Worm (Caenorhabditis elegans) whole organism, L3 larva: ENCODE results near the gene nhr-235.

Experiments
- aly-2 ChIP-seq: fragments of 150-350 bp; optimal IDR thresholded peaks from 2 replicates; lab custom pipeline; 2014; ENCODE audit warnings: missing biosample characterization, missing genetic modification characterization
- fos-1 ChIP-seq: fragments of 150-350 bp; optimal IDR thresholded peaks from 2 replicates; lab custom pipeline; 2014; ENCODE audit warnings: missing biosample characterization, missing genetic modification characterization
- lin-39 ChIP-seq: fragments of 150-350 bp; optimal IDR thresholded peaks from 2 replicates; lab custom pipeline; 2018; ENCODE audit warnings: missing biosample characterization, missing genetic modification reagents, missing genetic modification characterization
- lsy-12 ChIP-seq: sonication (generic microtip); optimal IDR thresholded peaks from 2 replicates; lab custom pipeline; 2016; ENCODE audit warnings: mild to moderate bottlenecking, missing genetic modification characterization, missing compliant biosample characterization
- mdl-1 ChIP-seq: fragments of 150-350 bp; optimal IDR thresholded peaks from 2 replicates; lab custom pipeline; 2014; ENCODE audit warnings: missing biosample characterization, missing genetic modification characterization
- nhr-28 ChIP-seq: fragments of 150-350 bp; optimal IDR thresholded peaks from 2 replicates; lab custom pipeline; 2014; ENCODE audit warnings: missing biosample characterization, missing genetic modification characterization

- TF ChIP-seq aly-2 (no peak), nhr-28 (tag; lab: Kevin White, UChicago) (no peak), lsy-12 (tag; lab: Kevin White, UChicago) (no peak), mdl-1 (tag; lab: Kevin White, UChicago) (no peak), fos-1 (tag; lab: Kevin White, UChicago) (no peak), lin-39 (tag; lab: Kevin White, UChicago) (no peak)
Observed at ce11 chrII:12655816-12656215, 15.3 kb downstream of the nhr-235 start.
